Worm (Caenorhabditis elegans) whole organism, L2 larva: ENCODE measurements around the gene F28H7.2.

Experiments used
- C34F6.9 ChIP-seq: fragments of 150-350 bp; optimal IDR thresholded peaks from 2 replicates; lab custom pipeline; 2014; ENCODE audit warnings: missing biosample characterization, missing genetic modification characterization
- F13H6.1 ChIP-seq: sonication (generic microtip); optimal IDR thresholded peaks from 2 replicates; lab custom pipeline; 2016; ENCODE audit warnings: missing genetic modification characterization, missing compliant biosample characterization
- R02D3.7 ChIP-seq: fragments of 150-350 bp; optimal IDR thresholded peaks from 2 replicates; lab custom pipeline; 2014; ENCODE audit warnings: missing biosample characterization, missing genetic modification characterization
- Y55F3AM.14 ChIP-seq: fragments of 200-800 bp; sonication (Bioruptor generic); optimal IDR thresholded peaks from 2 replicates; lab custom pipeline; 2018; ENCODE audit warnings: mild to moderate bottlenecking, missing genetic modification characterization, missing compliant biosample characterization
- aly-2 ChIP-seq: fragments of 150-350 bp; optimal IDR thresholded peaks from 2 replicates; lab custom pipeline; 2014; ENCODE audit warnings: missing biosample characterization, missing genetic modification characterization
- ama-1 ChIP-seq: fragments of 150-350 bp; optimal IDR thresholded peaks from 2 replicates; lab custom pipeline; 2018; ENCODE audit warnings: inconsistent platforms
- blmp-1 ChIP-seq: sonication (generic microtip); optimal IDR thresholded peaks from 2 replicates; lab custom pipeline; 2017; ENCODE audit warnings: missing genetic modification characterization, mild to moderate bottlenecking, missing compliant biosample characterization, antibody characterized with exemption, moderate library complexity; ENCODE audit not compliant: insufficient read depth
- ceh-16 ChIP-seq: fragments of 150-350 bp; optimal IDR thresholded peaks from 2 replicates; lab custom pipeline; 2014; ENCODE audit warnings: missing biosample characterization, missing genetic modification characterization
- ceh-82 ChIP-seq: fragments of 150-350 bp; optimal IDR thresholded peaks from 2 replicates; lab custom pipeline; 2014; ENCODE audit warnings: missing biosample characterization, missing genetic modification characterization
- crh-2 ChIP-seq: sonication (generic microtip); optimal IDR thresholded peaks from 2 replicates; lab custom pipeline; 2017; ENCODE audit warnings: missing biosample characterization, missing genetic modification characterization
- dmd-4 ChIP-seq: sonication (generic microtip); optimal IDR thresholded peaks from 2 replicates; lab custom pipeline; 2017; ENCODE audit warnings: missing biosample characterization, missing genetic modification characterization
- egl-27 ChIP-seq: sonication (generic microtip); optimal IDR thresholded peaks from 3 replicates; lab custom pipeline; 2017; ENCODE audit warnings: missing biosample characterization, missing genetic modification reagents, missing genetic modification characterization
- elt-1 ChIP-seq: fragments of 150-350 bp; optimal IDR thresholded peaks from 2 replicates; lab custom pipeline; 2014; ENCODE audit warnings: missing biosample characterization, missing genetic modification characterization
- elt-3 ChIP-seq: sonication (generic microtip); optimal IDR thresholded peaks from 2 replicates; lab custom pipeline; 2017; ENCODE audit warnings: missing biosample characterization, missing genetic modification characterization
- fos-1 ChIP-seq: fragments of 150-350 bp; optimal IDR thresholded peaks from 2 replicates; lab custom pipeline; 2014; ENCODE audit warnings: missing biosample characterization, missing genetic modification characterization
- gmeb-1 ChIP-seq: fragments of 150-350 bp; optimal IDR thresholded peaks from 2 replicates; lab custom pipeline; 2014; ENCODE audit warnings: missing biosample characterization, missing genetic modification characterization
- lin-11 ChIP-seq: fragments of 150-350 bp; sonication (generic microtip); optimal IDR thresholded peaks from 2 replicates; lab custom pipeline; 2014; ENCODE audit warnings: missing biosample characterization, missing genetic modification characterization, inconsistent platforms, mixed read lengths
- lin-13 ChIP-seq: fragments of 150-350 bp; optimal IDR thresholded peaks from 2 replicates; lab custom pipeline; 2014; ENCODE audit warnings: missing biosample characterization, missing genetic modification reagents, missing genetic modification characterization
- lin-39 ChIP-seq: fragments of 150-350 bp; optimal IDR thresholded peaks from 2 replicates; lab custom pipeline; 2014; ENCODE audit warnings: missing biosample characterization, missing genetic modification reagents, missing genetic modification characterization
- lsy-2 ChIP-seq, 2 experiments: fragments of 150-350 bp in 1 of 2; sonication (generic microtip) in 1 of 2; optimal IDR thresholded peaks; 2 replicates each; lab custom pipeline; 2014 to 2017; ENCODE audit warnings: missing biosample characterization in 2 of 2, missing genetic modification characterization in 2 of 2
- mab-5 ChIP-seq: fragments of 150-350 bp; optimal IDR thresholded peaks from 2 replicates; lab custom pipeline; 2014; ENCODE audit warnings: missing biosample characterization, missing genetic modification characterization
- mbf-1 ChIP-seq: sonication (generic microtip); optimal IDR thresholded peaks from 2 replicates; lab custom pipeline; 2017; ENCODE audit warnings: missing biosample characterization, missing genetic modification characterization
- mdl-1 ChIP-seq, 2 experiments: fragments of 150-350 bp in 1 of 2; sonication (generic microtip) in 1 of 2; optimal IDR thresholded peaks; 2 replicates each; lab custom pipeline; 2017; ENCODE audit warnings: missing biosample characterization in 2 of 2, missing genetic modification characterization in 2 of 2
- nhr-10 ChIP-seq: sonication (generic microtip); optimal IDR thresholded peaks from 2 replicates; lab custom pipeline; 2017; ENCODE audit warnings: missing biosample characterization, missing genetic modification characterization
- nhr-11 ChIP-seq: fragments of 150-350 bp; optimal IDR thresholded peaks from 2 replicates; lab custom pipeline; 2014; ENCODE audit warnings: missing biosample characterization, missing genetic modification characterization
- nhr-12 ChIP-seq: fragments of 150-350 bp; optimal IDR thresholded peaks from 2 replicates; lab custom pipeline; 2014; ENCODE audit warnings: missing biosample characterization, missing genetic modification characterization
- nhr-129 ChIP-seq: fragments of 150-350 bp; optimal IDR thresholded peaks from 2 replicates; lab custom pipeline; 2014; ENCODE audit warnings: missing biosample characterization, missing genetic modification characterization
- nhr-21 ChIP-seq: fragments of 150-350 bp; optimal IDR thresholded peaks from 2 replicates; lab custom pipeline; 2014; ENCODE audit warnings: missing biosample characterization, missing genetic modification characterization
- nhr-23 ChIP-seq: fragments of 150-350 bp; optimal IDR thresholded peaks from 2 replicates; lab custom pipeline; 2014; ENCODE audit warnings: missing biosample characterization, missing genetic modification reagents, missing genetic modification characterization
- nhr-237 ChIP-seq: fragments of 150-350 bp; optimal IDR thresholded peaks from 2 replicates; lab custom pipeline; 2014; ENCODE audit warnings: missing biosample characterization, missing genetic modification characterization
- nhr-25 ChIP-seq: fragments of 150-350 bp; sonication (generic microtip); optimal IDR thresholded peaks from 3 replicates; lab custom pipeline; 2014; ENCODE audit warnings: missing biosample characterization, missing genetic modification characterization
- nhr-6 ChIP-seq: fragments of 150-350 bp; optimal IDR thresholded peaks from 2 replicates; lab custom pipeline; 2014; ENCODE audit warnings: missing biosample characterization, missing genetic modification characterization
- nhr-77 ChIP-seq: fragments of 150-350 bp; optimal IDR thresholded peaks from 2 replicates; lab custom pipeline; 2014; ENCODE audit warnings: missing biosample characterization, missing genetic modification characterization
- peb-1 ChIP-seq: fragments of 150-350 bp; optimal IDR thresholded peaks from 2 replicates; lab custom pipeline; 2014; ENCODE audit warnings: missing biosample characterization, missing genetic modification characterization
- sem-4 ChIP-seq: fragments of 150-350 bp; optimal IDR thresholded peaks from 2 replicates; lab custom pipeline; 2014; ENCODE audit warnings: missing biosample characterization, missing genetic modification reagents, missing genetic modification characterization
- skn-1 ChIP-seq: sonication (generic microtip); optimal IDR thresholded peaks from 2 replicates; lab custom pipeline; 2017; ENCODE audit warnings: missing biosample characterization, missing genetic modification characterization
- sma-3 ChIP-seq: sonication (generic microtip); optimal IDR thresholded peaks from 2 replicates; lab custom pipeline; 2016; ENCODE audit warnings: missing genetic modification reagents, missing genetic modification characterization, missing compliant biosample characterization
- sma-9 ChIP-seq, 2 experiments: fragments of 150-350 bp in 1 of 2; sonication (generic microtip) in 1 of 2; optimal IDR thresholded peaks; 2 replicates each; lab custom pipeline; 2014 to 2016; ENCODE audit warnings: missing genetic modification characterization in 2 of 2, mild to moderate bottlenecking in 1 of 2, missing biosample characterization in 1 of 2, missing compliant biosample characterization in 1 of 2, missing genetic modification reagents in 1 of 2, moderate library complexity in 1 of 2
- snpc-4 ChIP-seq: fragments of 150-350 bp; optimal IDR thresholded peaks from 2 replicates; lab custom pipeline; 2014; ENCODE audit warnings: missing biosample characterization, missing genetic modification characterization
- unc-39 ChIP-seq: fragments of 150-350 bp; optimal IDR thresholded peaks from 2 replicates; lab custom pipeline; 2014; ENCODE audit warnings: missing biosample characterization, missing genetic modification characterization
- unc-55 ChIP-seq: fragments of 150-350 bp; sonication (generic microtip); optimal IDR thresholded peaks from 3 replicates; lab custom pipeline; 2014; ENCODE audit warnings: missing biosample characterization, missing genetic modification reagents, missing genetic modification characterization
- unc-62 ChIP-seq: fragments of 150-350 bp; optimal IDR thresholded peaks from 2 replicates; lab custom pipeline; 2014; ENCODE audit warnings: missing biosample characterization, missing genetic modification reagents, missing genetic modification characterization
- zag-1 ChIP-seq: fragments of 150-350 bp; optimal IDR thresholded peaks from 2 replicates; lab custom pipeline; 2014; ENCODE audit warnings: missing biosample characterization, missing genetic modification characterization
- ztf-1 ChIP-seq: fragments of 200-800 bp; sonication (Bioruptor generic); conservative IDR thresholded peaks from 2 replicates; pipeline ENCODE4 v1.3.6; 2022; ENCODE audit warnings: missing genetic modification characterization, missing compliant biosample characterization
- ztf-11 ChIP-seq: sonication (generic microtip); optimal IDR thresholded peaks from 2 replicates; lab custom pipeline; 2017; ENCODE audit warnings: missing biosample characterization, missing genetic modification characterization
- ztf-4 ChIP-seq: fragments of 150-350 bp; optimal IDR thresholded peaks from 2 replicates; lab custom pipeline; 2014; ENCODE audit warnings: missing biosample characterization, missing genetic modification characterization

Gene F28H7.2

ce11 chrV:10730824-10731416, 16.8 kb upstream of the F28H7.2 start:
- TF ChIP-seq lsy-2 (tag; optimal IDR thresholded peaks at IDR 0.05; lab: Kevin White, UChicago): peak in 1 of 2 experiments; percentile 5
- peak; percentile 5 for TF ChIP-seq nhr-21
- TF ChIP-seq sma-9 (GFP tag; optimal IDR thresholded peaks at IDR 0.05; lab: Kevin White, UChicago): no peak
- TF ChIP-seq sma-9 (tag; optimal IDR thresholded peaks at IDR 0.05; lab: Kevin White, UChicago): no peak
- peak; percentile 14 for TF ChIP-seq F13H6.1 (tag; lab: Kevin White, UChicago)
- peak; percentile 28 for TF ChIP-seq nhr-11 (tag; lab: Kevin White, UChicago)
- TF ChIP-seq, all 48 proteins: peak for 4

DNA sequence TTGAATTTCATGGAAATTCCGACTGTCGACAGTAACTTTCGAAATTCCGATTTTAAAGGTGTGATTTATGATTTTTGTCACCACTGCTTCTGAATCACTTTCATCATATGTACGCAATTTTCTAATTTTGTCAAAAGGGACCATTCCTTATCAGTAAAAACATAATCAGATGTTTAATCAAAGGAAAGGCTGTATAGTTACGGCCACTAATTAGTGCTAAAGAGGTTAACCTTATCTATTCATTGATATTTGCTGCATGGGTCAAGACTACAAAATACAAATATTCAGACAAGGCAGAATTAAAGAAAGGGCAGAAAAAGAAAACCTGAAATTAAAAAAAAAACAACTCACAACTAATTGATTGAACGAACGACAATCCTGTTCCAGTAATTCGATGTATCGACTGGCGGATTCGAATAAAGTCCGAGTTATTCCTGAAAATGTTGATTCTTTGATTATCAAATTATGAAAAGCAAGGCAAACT, 15.7 kb upstream of the F28H7.2 start, which contains the start of gene T28B11.1:
T28B11.1 (minus strand) TSS at position 434 of the 484 bp plus-strand sequence.
- TF ChIP-seq skn-1 (tag; lab: Kevin White, UChicago) (no peak), nhr-129 (tag; lab: Kevin White, UChicago) (peak; percentile 38), unc-55 (GFP tag; lab: Kevin White, UChicago) (no peak), crh-2 (peak; percentile 14), lin-39 (tag; lab: Kevin White, UChicago) (no peak), fos-1 (peak; percentile 13), nhr-10 (tag; lab: Kevin White, UChicago) (no peak), F13H6.1 (tag; lab: Kevin White, UChicago) (peak; percentile 3), sma-9 (GFP tag; optimal IDR thresholded peaks at IDR 0.05; lab: Kevin White, UChicago) (peak; percentile 64), sma-9 (tag; optimal IDR thresholded peaks at IDR 0.05; lab: Kevin White, UChicago) (no peak)
- TF ChIP-seq, all 48 proteins: peak for 5

ce11 chrV:10736756-10737155, 10.9 kb upstream of the F28H7.2 start, which contains the start of the genes mre-11 and wdr-5.3:
TSS of gene mre-11 (minus strand) at chrV:10736868.
TSS of gene wdr-5.3 (plus strand) at chrV:10737116.
- TF ChIP-seq lsy-2 (tag; optimal IDR thresholded peaks at IDR 0.05; lab: Kevin White, UChicago): peak in 1 of 2 experiments; percentile 8
- TF ChIP-seq ztf-1 (GFP tag; lab: Robert Waterston, UW): no peak
- no peak for TF ChIP-seq nhr-25
- no peak for TF ChIP-seq nhr-21
- TF ChIP-seq crh-2: peak; percentile 78
- no peak for TF ChIP-seq lin-39 (tag; lab: Kevin White, UChicago)
- TF ChIP-seq sma-9 (GFP tag; optimal IDR thresholded peaks at IDR 0.05; lab: Kevin White, UChicago): peak; percentile 89
- TF ChIP-seq sma-9 (tag; optimal IDR thresholded peaks at IDR 0.05; lab: Kevin White, UChicago): no peak
- no peak for TF ChIP-seq nhr-77 (tag; lab: Kevin White, UChicago)
- no peak for TF ChIP-seq fos-1
- no peak for TF ChIP-seq ceh-82 (tag; lab: Kevin White, UChicago)
- TF ChIP-seq Y55F3AM.14 (GFP tag; lab: Kevin White, UChicago): no peak
- TF ChIP-seq snpc-4: peak; percentile 27
- no peak for TF ChIP-seq nhr-11 (tag; lab: Kevin White, UChicago)
- no peak for TF ChIP-seq sem-4 (tag; lab: Kevin White, UChicago)
- no peak for TF ChIP-seq ceh-16
- TF ChIP-seq elt-3: no peak
- no peak for TF ChIP-seq peb-1 (tag; lab: Kevin White, UChicago)
- TF ChIP-seq lin-13 (GFP tag; lab: Kevin White, UChicago): no peak
- peak; percentile 40 for TF ChIP-seq nhr-6
- peak; percentile 64 for TF ChIP-seq sma-3 (GFP tag; lab: Kevin White, UChicago)
- no peak for TF ChIP-seq elt-1 (tag; lab: Kevin White, UChicago)
- peak; percentile 32 for TF ChIP-seq lin-11 (tag; lab: Kevin White, UChicago)
- TF ChIP-seq unc-55 (GFP tag; lab: Kevin White, UChicago): no peak
- peak; percentile 67 for TF ChIP-seq F13H6.1 (tag; lab: Kevin White, UChicago)
- peak; percentile 80 for TF ChIP-seq gmeb-1
- no peak for TF ChIP-seq zag-1 (tag; lab: Kevin White, UChicago)
- TF ChIP-seq unc-39 (tag; lab: Kevin White, UChicago): no peak
- no peak for TF ChIP-seq mab-5 (tag; lab: Kevin White, UChicago)
- TF ChIP-seq egl-27 (tag; lab: Kevin White, UChicago): no peak
- no peak for TF ChIP-seq ama-1
- TF ChIP-seq aly-2 (tag; lab: Kevin White, UChicago): no peak
- no peak for TF ChIP-seq ztf-11 (tag; lab: Kevin White, UChicago)
- TF ChIP-seq C34F6.9 (tag; lab: Kevin White, UChicago): peak; percentile 69
- no peak for TF ChIP-seq R02D3.7 (tag; lab: Kevin White, UChicago)
- no peak for TF ChIP-seq nhr-237
- no peak for TF ChIP-seq blmp-1 (tag; lab: Kevin White, UChicago)
- no peak for TF ChIP-seq skn-1 (tag; lab: Kevin White, UChicago)
- no peak for TF ChIP-seq dmd-4 (tag; lab: Kevin White, UChicago)
- TF ChIP-seq mdl-1 (tag; optimal IDR thresholded peaks at IDR 0.05; lab: Kevin White, UChicago): peak in 1 of 2 experiments; percentile 16
- no peak for TF ChIP-seq mbf-1 (tag; lab: Kevin White, UChicago)
- no peak for TF ChIP-seq nhr-10 (tag; lab: Kevin White, UChicago)
- no peak for TF ChIP-seq unc-62
- TF ChIP-seq nhr-12 (tag; lab: Kevin White, UChicago): no peak
- no peak for TF ChIP-seq nhr-23 (tag; lab: Kevin White, UChicago)
- no peak for TF ChIP-seq ztf-4 (tag; lab: Kevin White, UChicago)
- peak; percentile 18 for TF ChIP-seq nhr-129 (tag; lab: Kevin White, UChicago)
- TF ChIP-seq, all 48 proteins: peak for 12
